Fruit fly (Drosophila melanogaster): ENCODE results near the gene CG2641.

Gene CG2641

DNA sequence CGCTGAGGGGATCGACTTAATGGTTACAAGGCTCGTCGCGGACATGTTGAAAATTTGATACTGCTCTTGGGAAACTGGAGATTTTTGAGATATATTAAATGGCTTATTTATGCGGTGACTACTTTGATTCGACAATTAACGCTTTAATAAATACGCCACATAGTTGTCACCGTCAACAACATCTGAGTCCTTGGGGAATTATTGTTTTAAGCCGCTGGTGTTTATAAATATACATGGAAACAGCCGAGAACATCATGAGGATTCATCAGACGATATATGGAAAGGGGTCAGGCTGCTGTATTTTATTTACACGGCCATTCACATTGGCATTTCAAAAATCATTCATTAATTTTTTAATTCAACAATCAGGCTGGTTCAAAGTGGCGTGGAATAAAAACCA, 22.2 kb upstream of the CG2641 start, which contains the start of gene CG11286:
Gene CG11286, minus strand, starts transcription at position 101 of the 400 bp plus-strand sequence.
- no peak for TF ChIP-seq Clk (GFP tag; optimal IDR thresholded peaks at IDR 0.05)
- TF ChIP-seq CG33017 (tag; optimal IDR thresholded peaks at IDR 0.05), result no peak
- TF ChIP-seq ovo (GFP tag; optimal IDR thresholded peaks at IDR 0.05), result no peak
- no peak for TF ChIP-seq CG11617 (GFP tag; optimal IDR thresholded peaks at IDR 0.05)
- TF ChIP-seq cic (GFP tag; optimal IDR thresholded peaks at IDR 0.05), result no peak
- TF ChIP-seq CG14711 (tag; optimal IDR thresholded peaks at IDR 0.05), result no peak
- no peak for TF ChIP-seq Hr96 (GFP tag; optimal IDR thresholded peaks at IDR 0.05)
- no peak for TF ChIP-seq kay (GFP tag; ENCODE audit: borderline replicate concordance)
- no peak for TF ChIP-seq bab1 (GFP tag; optimal IDR thresholded peaks at IDR 0.05)
- TF ChIP-seq toe (GFP tag; optimal IDR thresholded peaks at IDR 0.05), result no peak
- TF ChIP-seq CG1620 (GFP tag; optimal IDR thresholded peaks at IDR 0.05), result no peak

DNA sequence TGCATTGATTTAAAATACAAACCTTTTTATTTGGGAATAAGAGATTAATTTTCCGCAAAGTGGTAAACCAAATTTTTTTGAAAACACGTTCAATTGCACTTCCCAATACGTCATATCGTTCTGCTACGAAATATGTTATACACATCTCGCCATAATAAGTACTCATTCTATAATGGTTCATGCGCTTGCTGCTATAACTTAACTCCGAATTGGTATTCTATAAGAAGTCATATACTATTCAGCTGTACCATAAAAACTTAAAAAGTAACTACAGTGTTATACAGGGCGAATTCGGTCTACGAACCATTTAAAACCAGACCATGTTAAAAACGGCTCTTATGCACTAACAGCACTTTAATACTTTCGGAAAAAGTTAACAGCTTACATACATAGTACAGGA, 14.2 kb upstream of the CG2641 start:
- TF ChIP-seq Mnt (GFP tag; optimal IDR thresholded peaks at IDR 0.05), result no peak
- TF ChIP-seq toe (GFP tag; optimal IDR thresholded peaks at IDR 0.05), result no peak
- TF ChIP-seq Clk (GFP tag; optimal IDR thresholded peaks at IDR 0.05), result no peak
- no peak for TF ChIP-seq kay (GFP tag; ENCODE audit: borderline replicate concordance)
- no peak for TF ChIP-seq CG1620 (GFP tag; optimal IDR thresholded peaks at IDR 0.05)
- TF ChIP-seq Hr96 (GFP tag; optimal IDR thresholded peaks at IDR 0.05), result no peak
- TF ChIP-seq CG7045 (GFP tag; optimal IDR thresholded peaks at IDR 0.05), result no peak
- no peak for TF ChIP-seq ovo (GFP tag; optimal IDR thresholded peaks at IDR 0.05)
- TF ChIP-seq CG12768 (GFP tag; optimal IDR thresholded peaks at IDR 0.05), result no peak
- TF ChIP-seq CG14711 (tag; optimal IDR thresholded peaks at IDR 0.05), result no peak
- TF ChIP-seq cic (GFP tag; optimal IDR thresholded peaks at IDR 0.05), result no peak
- TF ChIP-seq CG7101 (tag; optimal IDR thresholded peaks at IDR 0.05), result no peak
- TF ChIP-seq bab1 (GFP tag; optimal IDR thresholded peaks at IDR 0.05), result no peak
- TF ChIP-seq CG5204 (GFP tag; optimal IDR thresholded peaks at IDR 0.05), result no peak
- TF ChIP-seq CG33017 (tag; optimal IDR thresholded peaks at IDR 0.05), result no peak
- no peak for TF ChIP-seq cnc (optimal IDR thresholded peaks at IDR 0.05)
- no peak for TF ChIP-seq Crg-1 (GFP tag; optimal IDR thresholded peaks at IDR 0.05)
- no peak for TF ChIP-seq CG11617 (GFP tag; optimal IDR thresholded peaks at IDR 0.05)

DNA sequence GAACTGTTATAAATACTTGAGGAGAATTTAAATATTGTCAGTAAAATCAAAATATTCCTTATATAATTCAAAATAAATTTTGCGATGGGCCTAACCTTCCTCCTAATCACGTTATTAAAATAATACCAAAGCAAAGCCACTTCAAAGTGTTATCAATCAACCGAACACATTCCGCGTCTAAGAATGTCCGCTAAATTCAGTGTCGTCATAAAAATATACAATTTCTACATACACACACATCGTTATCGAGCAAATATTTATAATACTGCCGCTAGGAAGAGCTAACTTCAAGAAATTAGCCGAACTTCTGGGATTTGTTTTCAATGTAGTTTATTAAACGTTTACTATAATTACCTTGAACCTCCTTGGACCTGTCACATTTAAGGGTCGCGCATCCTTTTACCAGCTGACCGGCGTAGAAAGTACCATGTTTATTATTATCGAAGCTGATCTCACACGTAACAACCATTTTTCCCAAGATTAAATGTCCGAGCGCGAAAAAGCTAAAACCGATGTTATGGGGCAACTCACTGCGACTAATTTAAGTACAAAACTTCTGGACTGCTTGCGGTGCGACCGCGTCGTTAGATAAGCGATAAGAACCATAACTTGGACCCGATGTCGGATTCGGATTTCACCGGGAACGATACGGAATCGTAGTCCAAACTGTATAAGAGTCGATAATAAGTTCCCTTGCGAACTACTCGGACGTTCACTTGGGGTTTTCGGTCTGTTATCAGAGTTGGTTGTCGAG, 10.8 kb upstream of the CG2641 start, which contains the start of gene CG18747:
Gene CG18747, minus strand, starts transcription at position 514 of the 754 bp plus-strand sequence.
- TF ChIP-seq pad (GFP tag; optimal IDR thresholded peaks at IDR 0.05) (no peak), kay (GFP tag; ENCODE audit: borderline replicate concordance) (peak; percentile 87), bab1 (GFP tag; optimal IDR thresholded peaks at IDR 0.05) (no peak), Mnt (GFP tag; optimal IDR thresholded peaks at IDR 0.05) (peak; percentile 46), CG33017 (tag; optimal IDR thresholded peaks at IDR 0.05) (no peak), CG14711 (tag; optimal IDR thresholded peaks at IDR 0.05) (no peak), Crg-1 (GFP tag; optimal IDR thresholded peaks at IDR 0.05) (no peak), CG12768 (GFP tag; optimal IDR thresholded peaks at IDR 0.05) (peak; percentile 14), ovo (GFP tag; optimal IDR thresholded peaks at IDR 0.05) (no peak), tj (GFP tag; optimal IDR thresholded peaks at IDR 0.05) (no peak), CG7045 (GFP tag; optimal IDR thresholded peaks at IDR 0.05) (no peak)

DNA sequence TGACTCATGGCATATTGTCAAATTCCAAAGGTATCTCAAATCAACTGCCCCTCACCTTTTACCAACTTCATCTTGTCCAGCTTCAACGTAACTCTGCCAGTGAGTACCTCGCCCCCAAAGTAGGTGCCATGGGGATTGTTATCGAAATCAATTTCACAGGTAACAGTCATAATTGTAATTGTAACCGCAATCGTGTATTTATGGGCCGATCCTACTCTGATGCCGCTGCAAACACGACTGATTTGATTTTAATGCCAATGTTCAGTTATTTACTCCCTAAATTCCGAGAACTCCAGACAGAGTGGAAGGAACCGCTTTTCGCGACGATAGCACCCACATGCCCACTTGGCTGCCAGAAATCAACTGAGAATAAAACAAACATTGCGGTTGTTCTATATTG, 8.1 kb upstream of the CG2641 start, which contains the start of gene CG18745:
Gene CG18745, minus strand, starts transcription at position 336 of the 400 bp plus-strand sequence.
- peak; percentile 51 for TF ChIP-seq kay (GFP tag; ENCODE audit: borderline replicate concordance)
- TF ChIP-seq cnc (optimal IDR thresholded peaks at IDR 0.05), result no peak
- TF ChIP-seq cic (GFP tag; optimal IDR thresholded peaks at IDR 0.05), result peak; percentile 46
- TF ChIP-seq CG1620 (GFP tag; optimal IDR thresholded peaks at IDR 0.05), result no peak
- TF ChIP-seq CG14711 (tag; optimal IDR thresholded peaks at IDR 0.05), result no peak
- TF ChIP-seq Mnt (GFP tag; optimal IDR thresholded peaks at IDR 0.05), result peak; percentile 59

DNA sequence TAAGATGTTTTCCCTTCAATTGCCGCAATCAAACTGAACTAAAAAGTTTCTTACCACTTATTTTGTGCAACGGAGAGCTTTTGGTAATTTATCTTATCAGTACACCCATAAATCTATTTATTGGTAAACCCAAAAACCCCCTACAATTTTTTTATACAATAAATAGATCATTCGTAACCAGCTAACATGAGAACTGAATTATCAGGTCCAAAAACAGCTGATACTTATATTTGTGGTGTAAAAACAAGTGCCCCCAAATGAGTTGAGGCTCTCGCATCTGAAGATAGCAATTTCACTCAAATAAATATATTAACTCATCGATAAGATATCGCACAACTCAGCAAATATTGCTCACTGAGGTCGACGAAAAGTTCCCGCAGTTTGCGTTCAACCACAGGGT, 6.0 kb upstream of the CG2641 start, which contains the start of gene CG18748:
Gene CG18748, minus strand, starts transcription at position 25 of the 400 bp plus-strand sequence.
- no peak for TF ChIP-seq cnc (optimal IDR thresholded peaks at IDR 0.05)
- no peak for TF ChIP-seq Clk (GFP tag; optimal IDR thresholded peaks at IDR 0.05)
- TF ChIP-seq bab1 (GFP tag; optimal IDR thresholded peaks at IDR 0.05), result no peak
- TF ChIP-seq cic (GFP tag; optimal IDR thresholded peaks at IDR 0.05), result peak; percentile 65
- TF ChIP-seq Crg-1 (GFP tag; optimal IDR thresholded peaks at IDR 0.05), result no peak
- peak; percentile 8 for TF ChIP-seq CG5204 (GFP tag; optimal IDR thresholded peaks at IDR 0.05)
- TF ChIP-seq toe (GFP tag; optimal IDR thresholded peaks at IDR 0.05), result no peak
- no peak for TF ChIP-seq CG7101 (tag; optimal IDR thresholded peaks at IDR 0.05)
- TF ChIP-seq Mnt (GFP tag; optimal IDR thresholded peaks at IDR 0.05), result peak; percentile 5
- peak; percentile 27 for TF ChIP-seq kay (GFP tag; ENCODE audit: borderline replicate concordance)
- TF ChIP-seq ovo (GFP tag; optimal IDR thresholded peaks at IDR 0.05), result no peak
- TF ChIP-seq pad (GFP tag; optimal IDR thresholded peaks at IDR 0.05), result no peak
- no peak for TF ChIP-seq tj (GFP tag; optimal IDR thresholded peaks at IDR 0.05)
- TF ChIP-seq CG33017 (tag; optimal IDR thresholded peaks at IDR 0.05), result no peak
- no peak for TF ChIP-seq CG12768 (GFP tag; optimal IDR thresholded peaks at IDR 0.05)
- no peak for TF ChIP-seq CG1620 (GFP tag; optimal IDR thresholded peaks at IDR 0.05)
- no peak for TF ChIP-seq Hr96 (GFP tag; optimal IDR thresholded peaks at IDR 0.05)
- no peak for TF ChIP-seq CG7045 (GFP tag; optimal IDR thresholded peaks at IDR 0.05)
- TF ChIP-seq CG11617 (GFP tag; optimal IDR thresholded peaks at IDR 0.05), result peak; percentile 0
- no peak for TF ChIP-seq CG14711 (tag; optimal IDR thresholded peaks at IDR 0.05)

DNA sequence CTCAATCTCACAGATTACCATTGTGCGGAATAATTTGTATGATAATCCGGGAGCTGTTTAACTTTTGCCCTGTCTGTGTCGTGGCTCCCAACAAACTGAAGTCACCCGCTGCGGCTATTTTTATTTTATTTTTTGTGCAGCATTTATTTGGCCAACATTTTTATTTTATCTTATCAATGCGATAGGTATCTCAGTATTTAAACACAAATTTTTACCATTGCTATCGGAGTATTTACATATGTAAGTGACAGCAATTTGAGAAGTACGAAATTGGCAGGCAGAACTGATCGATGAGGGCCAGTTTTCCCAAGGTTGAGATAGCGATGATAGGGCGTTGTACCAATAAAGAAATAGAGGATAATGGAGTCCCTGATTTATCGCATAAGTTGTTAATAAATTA, 3.8 kb upstream of the CG2641 start, which contains the start of gene CG18746:
Gene CG18746, minus strand, starts transcription at position 101 of the 400 bp plus-strand sequence.
- no peak for TF ChIP-seq pad (GFP tag; optimal IDR thresholded peaks at IDR 0.05)
- TF ChIP-seq Crg-1 (GFP tag; optimal IDR thresholded peaks at IDR 0.05), result no peak
- TF ChIP-seq Mnt (GFP tag; optimal IDR thresholded peaks at IDR 0.05), result no peak
- no peak for TF ChIP-seq CG14711 (tag; optimal IDR thresholded peaks at IDR 0.05)
- TF ChIP-seq CG7045 (GFP tag; optimal IDR thresholded peaks at IDR 0.05), result no peak
- TF ChIP-seq bab1 (GFP tag; optimal IDR thresholded peaks at IDR 0.05), result no peak
- no peak for TF ChIP-seq tj (GFP tag; optimal IDR thresholded peaks at IDR 0.05)
- no peak for TF ChIP-seq toe (GFP tag; optimal IDR thresholded peaks at IDR 0.05)
- no peak for TF ChIP-seq cnc (optimal IDR thresholded peaks at IDR 0.05)
- no peak for TF ChIP-seq Clk (GFP tag; optimal IDR thresholded peaks at IDR 0.05)
- TF ChIP-seq CG12768 (GFP tag; optimal IDR thresholded peaks at IDR 0.05), result no peak
- TF ChIP-seq CG5204 (GFP tag; optimal IDR thresholded peaks at IDR 0.05), result no peak
